Fruit fly (Drosophila melanogaster) whole organism, prepupa: ENCODE data around the gene Patsas.

Experiments used
- CG10631 ChIP-seq: fragments of 200-800 bp; sonication (Bioruptor generic); optimal IDR thresholded peaks from 2 replicates; lab custom pipeline; 2016; ENCODE audit warnings: missing biosample characterization, missing genetic modification characterization
- CG10669 ChIP-seq: fragments of 200-800 bp; sonication (Bioruptor generic); optimal IDR thresholded peaks from 3 replicates; lab custom pipeline; 2018; ENCODE audit warnings: missing biosample characterization, mild to moderate bottlenecking, missing genetic modification characterization, moderate library complexity
- CG11294 ChIP-seq: fragments of 200-800 bp; sonication (Bioruptor generic); IDR thresholded peaks from 2 replicates; pipeline ENCODE4 v1.3.6; 2022; ENCODE audit warnings: missing biosample characterization, missing genetic modification characterization
- CG11762 ChIP-seq: fragments of 200-800 bp; sonication (Bioruptor generic); optimal IDR thresholded peaks from 3 replicates; lab custom pipeline; 2016; ENCODE audit warnings: missing biosample characterization, missing genetic modification characterization; ENCODE audit not compliant: insufficient read depth
- CG11902 ChIP-seq: fragments of 200-800 bp; sonication (Bioruptor generic); optimal IDR thresholded peaks from 3 replicates; lab custom pipeline; 2016; ENCODE audit warnings: missing biosample characterization, missing genetic modification characterization
- CG15336 ChIP-seq: fragments of 200-800 bp; sonication (Bioruptor generic); IDR thresholded peaks from 2 replicates; pipeline ENCODE4 v1.3.6; 2022; ENCODE audit warnings: missing biosample characterization, missing genetic modification characterization
- CG1621 ChIP-seq: fragments of 200-800 bp; sonication (Bioruptor generic); optimal IDR thresholded peaks from 3 replicates; lab custom pipeline; 2018; ENCODE audit warnings: missing biosample characterization, mild to moderate bottlenecking, missing genetic modification characterization
- CG16779 ChIP-seq: fragments of 200-800 bp; sonication (Bioruptor generic); optimal IDR thresholded peaks from 3 replicates; lab custom pipeline; 2017; ENCODE audit warnings: missing biosample characterization, mild to moderate bottlenecking, missing genetic modification characterization
- CG3032 ChIP-seq: fragments of 200-800 bp; optimal IDR thresholded peaks from 2 replicates; lab custom pipeline; 2019; ENCODE audit warnings: missing biosample characterization, mild to moderate bottlenecking, missing genetic modification characterization, moderate library complexity
- CG31627 ChIP-seq: fragments of 200-800 bp; sonication (Bioruptor generic); optimal IDR thresholded peaks from 3 replicates; lab custom pipeline; 2016; ENCODE audit warnings: missing biosample characterization, missing genetic modification characterization
- CG32006 ChIP-seq: fragments of 200-800 bp; sonication (Bioruptor generic); optimal IDR thresholded peaks from 3 replicates; lab custom pipeline; 2017; ENCODE audit warnings: missing biosample characterization, mild to moderate bottlenecking, missing genetic modification characterization
- CG34406 ChIP-seq: fragments of 200-800 bp; sonication (Bioruptor generic); optimal IDR thresholded peaks from 3 replicates; lab custom pipeline; 2016; ENCODE audit warnings: missing biosample characterization, missing genetic modification characterization
- CG3919 ChIP-seq: fragments of 200-800 bp; sonication (Bioruptor generic); optimal IDR thresholded peaks from 3 replicates; lab custom pipeline; 2016; ENCODE audit warnings: missing biosample characterization, missing genetic modification characterization
- CG4318 ChIP-seq: fragments of 200-800 bp; sonication (Bioruptor generic); optimal IDR thresholded peaks from 3 replicates; lab custom pipeline; 2017; ENCODE audit warnings: missing biosample characterization, mild to moderate bottlenecking, missing genetic modification characterization
- CG6276 ChIP-seq: fragments of 200-800 bp; sonication (Bioruptor generic); optimal IDR thresholded peaks from 2 replicates; lab custom pipeline; 2017; ENCODE audit warnings: missing biosample characterization, mild to moderate bottlenecking, missing genetic modification characterization
- CG6792 ChIP-seq: fragments of 200-800 bp; sonication (Bioruptor generic); optimal IDR thresholded peaks from 3 replicates; lab custom pipeline; 2016; ENCODE audit warnings: missing biosample characterization, missing genetic modification characterization
- CG6808 ChIP-seq: fragments of 200-800 bp; sonication (Bioruptor generic); optimal IDR thresholded peaks from 3 replicates; lab custom pipeline; 2017; ENCODE audit warnings: missing biosample characterization, missing genetic modification characterization, mild to moderate bottlenecking, moderate library complexity, missing genetic modification reagents
- CG7368 ChIP-seq: fragments of 200-800 bp; sonication (Bioruptor generic); optimal IDR thresholded peaks from 3 replicates; lab custom pipeline; 2016; ENCODE audit warnings: missing biosample characterization, missing genetic modification characterization
- CG8119 ChIP-seq: fragments of 200-800 bp; sonication (Bioruptor generic); IDR thresholded peaks from 3 replicates; pipeline ENCODE4 v1.3.6; 2022; ENCODE audit warnings: missing biosample characterization, missing genetic modification characterization
- CG8319 ChIP-seq: fragments of 200-800 bp; sonication (Bioruptor generic); optimal IDR thresholded peaks from 3 replicates; lab custom pipeline; 2016; ENCODE audit warnings: missing biosample characterization, missing genetic modification characterization
- CG9139 ChIP-seq: fragments of 200-800 bp; sonication (Bioruptor generic); optimal IDR thresholded peaks from 3 replicates; lab custom pipeline; 2017; ENCODE audit warnings: missing biosample characterization, mild to moderate bottlenecking, missing genetic modification characterization
- Eip78C ChIP-seq: fragments of 200-800 bp; sonication (Bioruptor generic); peaks from one replicate; lab custom pipeline; 2016; ENCODE audit warnings: missing biosample characterization, missing genetic modification characterization
- Eip93F ChIP-seq: fragments of 200-800 bp; sonication (Bioruptor generic); optimal IDR thresholded peaks from 2 replicates; lab custom pipeline; 2016; ENCODE audit warnings: missing biosample characterization, mild to moderate bottlenecking, missing genetic modification characterization
- Ets21C ChIP-seq: fragments of 200-800 bp; sonication (Bioruptor generic); optimal IDR thresholded peaks from 3 replicates; lab custom pipeline; 2016; ENCODE audit warnings: missing biosample characterization, missing genetic modification characterization
- Ets96B ChIP-seq: fragments of 200-800 bp; optimal IDR thresholded peaks from 2 replicates; lab custom pipeline; 2019; ENCODE audit warnings: missing biosample characterization, mild to moderate bottlenecking, missing genetic modification characterization, moderate library complexity
- Gug ChIP-seq: fragments of 200-800 bp; sonication (Bioruptor generic); IDR thresholded peaks from 2 replicates; pipeline ENCODE4 v1.3.6; 2022; ENCODE audit warnings: missing biosample characterization, missing genetic modification characterization
- Hr39 ChIP-seq: fragments of 200-800 bp; sonication (Bioruptor generic); optimal IDR thresholded peaks from 2 replicates; lab custom pipeline; 2016; ENCODE audit warnings: missing biosample characterization, missing genetic modification characterization
- Hr4 ChIP-seq: fragments of 200-800 bp; sonication (Bioruptor generic); optimal IDR thresholded peaks from 3 replicates; lab custom pipeline; 2016; ENCODE audit warnings: missing biosample characterization, missing genetic modification characterization
- Met ChIP-seq: fragments of 200-800 bp; sonication (Bioruptor generic); optimal IDR thresholded peaks from 3 replicates; lab custom pipeline; 2016; ENCODE audit warnings: missing biosample characterization, missing genetic modification characterization
- OdsH ChIP-seq: fragments of 200-800 bp; sonication (Bioruptor generic); optimal IDR thresholded peaks from 3 replicates; lab custom pipeline; 2016; ENCODE audit warnings: missing biosample characterization, missing genetic modification characterization
- Smox ChIP-seq: fragments of 200-800 bp; sonication (Bioruptor generic); optimal IDR thresholded peaks from 3 replicates; lab custom pipeline; 2016; ENCODE audit warnings: missing biosample characterization, missing genetic modification characterization
- Sox102F ChIP-seq: fragments of 200-800 bp; sonication (Bioruptor generic); optimal IDR thresholded peaks from 2 replicates; lab custom pipeline; 2016; ENCODE audit warnings: missing biosample characterization, mild to moderate bottlenecking, missing genetic modification characterization
- Sox14 ChIP-seq: fragments of 200-800 bp; sonication (Bioruptor generic); optimal IDR thresholded peaks from 3 replicates; lab custom pipeline; 2016; ENCODE audit warnings: missing biosample characterization, missing genetic modification characterization
- Sox15 ChIP-seq: fragments of 200-800 bp; sonication (Bioruptor generic); optimal IDR thresholded peaks from 3 replicates; lab custom pipeline; 2016; ENCODE audit warnings: missing biosample characterization, missing genetic modification characterization
- achi ChIP-seq: fragments of 200-800 bp; sonication (Bioruptor generic); optimal IDR thresholded peaks from 3 replicates; lab custom pipeline; 2016; ENCODE audit warnings: missing biosample characterization, missing genetic modification characterization
- cyc ChIP-seq: fragments of 200-800 bp; sonication (Bioruptor generic); optimal IDR thresholded peaks from 3 replicates; lab custom pipeline; 2016; ENCODE audit warnings: missing biosample characterization, missing genetic modification characterization
- dac ChIP-seq: fragments of 200-800 bp; sonication (Bioruptor generic); optimal IDR thresholded peaks from 2 replicates; lab custom pipeline; 2017; ENCODE audit warnings: missing biosample characterization, mild to moderate bottlenecking, missing genetic modification characterization
- dsx ChIP-seq: fragments of 200-800 bp; optimal IDR thresholded peaks from 3 replicates; lab custom pipeline; 2019; ENCODE audit warnings: missing biosample characterization, mild to moderate bottlenecking, missing genetic modification characterization, moderate library complexity; ENCODE audit not compliant: poor library complexity, severe bottlenecking
- fd59A ChIP-seq: fragments of 200-800 bp; sonication (Bioruptor generic); optimal IDR thresholded peaks from 2 replicates; lab custom pipeline; 2017; ENCODE audit warnings: missing biosample characterization, mild to moderate bottlenecking, missing genetic modification characterization, missing genetic modification reagents
- fd85E ChIP-seq: fragments of 200-800 bp; sonication (Bioruptor generic); optimal IDR thresholded peaks from 3 replicates; lab custom pipeline; 2016; ENCODE audit warnings: missing biosample characterization, missing genetic modification characterization
- fkh ChIP-seq: fragments of 200-800 bp; sonication (Bioruptor generic); optimal IDR thresholded peaks from 3 replicates; lab custom pipeline; 2017; ENCODE audit warnings: missing biosample characterization, mild to moderate bottlenecking, missing genetic modification characterization, moderate library complexity
- lz ChIP-seq: fragments of 200-800 bp; sonication (Bioruptor generic); optimal IDR thresholded peaks from 3 replicates; lab custom pipeline; 2016; ENCODE audit warnings: missing biosample characterization, missing genetic modification characterization
- net ChIP-seq: fragments of 200-800 bp; sonication (Bioruptor generic); optimal IDR thresholded peaks from 3 replicates; lab custom pipeline; 2016; ENCODE audit warnings: missing biosample characterization, missing genetic modification characterization
- pdm3 ChIP-seq: fragments of 200-800 bp; sonication (Bioruptor generic); optimal IDR thresholded peaks from 3 replicates; lab custom pipeline; 2016; ENCODE audit warnings: missing biosample characterization, missing genetic modification characterization
- salr ChIP-seq, 2 experiments: fragments of 200-800 bp; sonication (Bioruptor generic); optimal IDR thresholded peaks; 3 replicates each; lab custom pipeline; 2016 to 2018; ENCODE audit warnings: missing biosample characterization in 2 of 2, missing genetic modification characterization in 2 of 2, mild to moderate bottlenecking in 1 of 2
- spab ChIP-seq: fragments of 200-800 bp; sonication (Bioruptor generic); optimal IDR thresholded peaks from 2 replicates; lab custom pipeline; 2017; ENCODE audit warnings: missing biosample characterization, mild to moderate bottlenecking, missing genetic modification characterization, missing genetic modification reagents
- ss ChIP-seq, 2 experiments: fragments of 200-800 bp; sonication (Bioruptor generic); optimal IDR thresholded peaks; 2 replicates in 1 of 2; 3 replicates in 1 of 2; lab custom pipeline; 2017 to 2018; ENCODE audit warnings: mild to moderate bottlenecking in 2 of 2, missing biosample characterization in 2 of 2, missing genetic modification characterization in 2 of 2, moderate library complexity in 1 of 2
- topi ChIP-seq: fragments of 200-800 bp; sonication (Bioruptor generic); optimal IDR thresholded peaks from 3 replicates; lab custom pipeline; 2016; ENCODE audit warnings: missing biosample characterization, missing genetic modification characterization
- vri ChIP-seq: fragments of 200-800 bp; sonication (Bioruptor generic); optimal IDR thresholded peaks from 3 replicates; lab custom pipeline; 2016; ENCODE audit warnings: missing biosample characterization, mild to moderate bottlenecking, missing genetic modification characterization

Gene Patsas

dm6 chr2L:12103231-12104210 lies at the start of gene Patsas, which contains the start of gene ThrRS:
Patsas (minus strand) TSS chr2L:12103285.
ThrRS (plus strand) TSS chr2L:12103751.
- peak in 1 of 2 experiments; percentile 49 for TF ChIP-seq salr (GFP tag; optimal IDR thresholded peaks at IDR 0.05; lab: Kevin White, UChicago)
- TF ChIP-seq Sox14: peak; percentile 81
- peak; percentile 72 for TF ChIP-seq CG8319
- TF ChIP-seq CG34406 (GFP tag; lab: Kevin White, UChicago): peak; percentile 78
- peak; percentile 1 for TF ChIP-seq Eip93F (GFP tag; lab: Kevin White, UChicago)
- peak; percentile 59 for TF ChIP-seq CG16779 (tag; lab: Kevin White, UChicago)
- TF ChIP-seq Smox (GFP tag; lab: Kevin White, UChicago): no peak
- peak; percentile 85 for TF ChIP-seq lz
- TF ChIP-seq CG8119 (GFP tag; lab: Robert Waterston, UW): peak; percentile 83
- peak; percentile 75 for TF ChIP-seq net (GFP tag; lab: Kevin White, UChicago)
- peak; percentile 54 for TF ChIP-seq CG9139
- TF ChIP-seq CG4318 (GFP tag; lab: Kevin White, UChicago): no peak
- peak; percentile 83 for TF ChIP-seq dac (GFP tag; lab: Kevin White, UChicago)
- TF ChIP-seq ss (GFP tag; optimal IDR thresholded peaks at IDR 0.05; lab: Kevin White, UChicago): no peak
- TF ChIP-seq CG10669 (GFP tag; lab: Kevin White, UChicago): no peak
- TF ChIP-seq fkh: no peak
- TF ChIP-seq CG11902: peak; percentile 73
- no peak for TF ChIP-seq spab
- TF ChIP-seq Gug (GFP tag; lab: Robert Waterston, UW): peak; percentile 81
- TF ChIP-seq CG6808 (GFP tag; lab: Kevin White, UChicago): peak; percentile 71
- TF ChIP-seq OdsH (GFP tag; lab: Kevin White, UChicago): peak; percentile 87
- peak; percentile 52 for TF ChIP-seq fd59A (GFP tag; lab: Kevin White, UChicago)
- no peak for TF ChIP-seq Hr4 (GFP tag; lab: Kevin White, UChicago)
- peak; percentile 85 for TF ChIP-seq CG15336 (GFP tag; lab: Robert Waterston, UW)
- TF ChIP-seq CG3032 (tag; lab: Kevin White, UChicago): peak; percentile 83
- TF ChIP-seq CG11762 (GFP tag; lab: Kevin White, UChicago): no peak
- no peak for TF ChIP-seq vri (GFP tag; lab: Kevin White, UChicago)
- TF ChIP-seq CG1621 (tag; lab: Kevin White, UChicago): peak; percentile 53
- TF ChIP-seq dsx (GFP tag; lab: Kevin White, UChicago): no peak
- no peak for TF ChIP-seq achi (GFP tag; lab: Kevin White, UChicago)
- TF ChIP-seq CG7368 (GFP tag; lab: Kevin White, UChicago): peak; percentile 56
- TF ChIP-seq CG10631 (GFP tag; lab: Kevin White, UChicago): no peak
- TF ChIP-seq Sox15: peak; percentile 76
- no peak for TF ChIP-seq fd85E (GFP tag; lab: Kevin White, UChicago)
- peak; percentile 84 for TF ChIP-seq CG3919 (GFP tag; lab: Kevin White, UChicago)
- peak; percentile 93 for TF ChIP-seq Eip78C
- TF ChIP-seq Hr39 (GFP tag; lab: Kevin White, UChicago): peak; percentile 82
- no peak for TF ChIP-seq Ets21C (GFP tag; lab: Kevin White, UChicago)
- peak; percentile 82 for TF ChIP-seq cyc (GFP tag; lab: Kevin White, UChicago)
- TF ChIP-seq CG32006: peak; percentile 91
- TF ChIP-seq Ets96B (tag; lab: Kevin White, UChicago): peak; percentile 60
- peak; percentile 68; the same call in 1 of the 2 replicates for TF ChIP-seq CG11294 (GFP tag; lab: Robert Waterston, UW)
- peak; percentile 83 for TF ChIP-seq CG31627 (GFP tag; lab: Kevin White, UChicago)
- no peak for TF ChIP-seq pdm3 (GFP tag; lab: Kevin White, UChicago)
- no peak for TF ChIP-seq Sox102F (GFP tag; lab: Kevin White, UChicago)
- no peak for TF ChIP-seq Met (GFP tag; lab: Kevin White, UChicago)
- TF ChIP-seq topi: peak; percentile 76
- peak; percentile 66 for TF ChIP-seq CG6792 (GFP tag; lab: Kevin White, UChicago)
- TF ChIP-seq CG6276: no peak
